Fruit fly (Drosophila melanogaster): ENCODE measurements around the gene Hakai.

Gene Hakai

DNA sequence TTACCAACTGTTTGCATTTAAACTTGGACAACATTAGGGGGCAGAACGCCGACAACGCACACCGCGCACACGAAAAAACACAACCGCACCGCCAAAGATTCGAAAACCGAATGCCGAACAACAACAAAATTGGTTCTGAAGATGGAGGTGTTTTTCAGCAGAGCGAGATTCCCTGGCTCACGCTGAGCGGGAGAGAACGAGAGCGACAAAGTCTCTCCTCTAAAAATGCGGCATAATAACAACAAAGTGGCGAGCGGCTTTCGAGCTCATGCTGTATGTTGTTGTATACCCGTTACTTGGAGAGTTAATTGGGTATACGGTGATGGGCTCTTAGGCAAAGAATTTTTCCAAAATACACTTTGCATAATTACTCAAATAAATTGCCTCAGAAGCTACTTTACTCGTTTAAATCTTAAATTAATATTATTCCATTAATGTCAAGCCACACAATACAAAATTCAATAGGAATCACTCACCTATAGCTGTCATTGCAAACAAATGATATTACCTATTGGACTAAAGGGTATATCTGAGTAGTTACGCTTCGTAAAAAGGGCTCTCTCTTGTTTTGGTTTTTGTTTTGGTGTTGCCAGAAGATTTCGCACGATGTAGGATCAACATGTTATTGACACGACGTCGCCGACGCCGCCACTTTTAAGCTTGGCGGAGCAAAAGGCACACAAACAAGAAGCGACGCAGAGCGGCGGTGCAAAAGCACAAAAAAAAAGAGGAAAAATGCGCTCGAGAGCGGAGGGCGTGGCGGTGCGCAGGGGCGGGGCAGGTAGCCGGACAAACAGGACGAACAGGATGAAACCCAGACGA is 9.6 kb downstream of the Hakai start (continued):
- peak; percentile 72 for TF ChIP-seq Ets65A (GFP tag)
- peak; percentile 26 for TF ChIP-seq CG4617 (GFP tag; optimal IDR thresholded peaks at IDR 0.05; ENCODE audit: borderline replicate concordance)
- peak; percentile 76 for TF ChIP-seq cwo (GFP tag; optimal IDR thresholded peaks at IDR 0.05)
- no peak for TF ChIP-seq HmgD (GFP tag; optimal IDR thresholded peaks at IDR 0.05)
- peak; percentile 27 for TF ChIP-seq CG33557 (GFP tag; optimal IDR thresholded peaks at IDR 0.05)
- TF ChIP-seq CG17612 (GFP tag; IDR thresholded peaks at IDR 0.05) = peak; percentile 31; the same call in 1 of the 2 replicates
- TF ChIP-seq Lpt (GFP tag; optimal IDR thresholded peaks at IDR 0.05) = no peak
- TF ChIP-seq CG2889 (GFP tag; IDR thresholded peaks at IDR 0.05) = no peak
- no peak for TF ChIP-seq ac (GFP tag; optimal IDR thresholded peaks at IDR 0.05)
- TF ChIP-seq CkIIα-i1 (GFP tag; IDR thresholded peaks at IDR 0.05) = no peak
- no peak for TF ChIP-seq CG3163 (GFP tag; optimal IDR thresholded peaks at IDR 0.05)
- TF ChIP-seq TFAM (GFP tag; optimal IDR thresholded peaks at IDR 0.05) = no peak
- TF ChIP-seq Dref (GFP tag; IDR thresholded peaks at IDR 0.05) = no peak
- no peak for TF ChIP-seq D (optimal IDR thresholded peaks at IDR 0.05)
- TF ChIP-seq D (GFP tag; optimal IDR thresholded peaks at IDR 0.05) = peak; percentile 44
- TF ChIP-seq gsb (GFP tag; IDR thresholded peaks at IDR 0.05) = no peak
- peak; percentile 81 for TF ChIP-seq lab (GFP tag; optimal IDR thresholded peaks at IDR 0.05)
- TF ChIP-seq Eip74EF (GFP tag; optimal IDR thresholded peaks at IDR 0.05) = peak in 1 of 2 experiments; percentile 66
- no peak for TF ChIP-seq tll (GFP tag; optimal IDR thresholded peaks at IDR 0.05)
- TF ChIP-seq cato (GFP tag; optimal IDR thresholded peaks at IDR 0.05; ENCODE audit: borderline replicate concordance) = no peak
- no peak for TF ChIP-seq Six4 (GFP tag; optimal IDR thresholded peaks at IDR 0.05)
- no peak for TF ChIP-seq sc (optimal IDR thresholded peaks at IDR 0.05)
- no peak for TF ChIP-seq sc (GFP tag; optimal IDR thresholded peaks at IDR 0.05)
- TF ChIP-seq CG34224 (GFP tag; IDR thresholded peaks at IDR 0.05; ENCODE audit: partially characterized antibody) = no peak; the same call in 2 of the 3 replicates
- TF ChIP-seq vfl (GFP tag; optimal IDR thresholded peaks at IDR 0.05) = peak; percentile 50
- no peak for TF ChIP-seq kni (GFP tag; optimal IDR thresholded peaks at IDR 0.05)
- TF ChIP-seq Atf-2 (GFP tag; optimal IDR thresholded peaks at IDR 0.05) = peak; percentile 37
- TF ChIP-seq Fer3 (tag; optimal IDR thresholded peaks at IDR 0.05) = peak; percentile 66

DNA sequence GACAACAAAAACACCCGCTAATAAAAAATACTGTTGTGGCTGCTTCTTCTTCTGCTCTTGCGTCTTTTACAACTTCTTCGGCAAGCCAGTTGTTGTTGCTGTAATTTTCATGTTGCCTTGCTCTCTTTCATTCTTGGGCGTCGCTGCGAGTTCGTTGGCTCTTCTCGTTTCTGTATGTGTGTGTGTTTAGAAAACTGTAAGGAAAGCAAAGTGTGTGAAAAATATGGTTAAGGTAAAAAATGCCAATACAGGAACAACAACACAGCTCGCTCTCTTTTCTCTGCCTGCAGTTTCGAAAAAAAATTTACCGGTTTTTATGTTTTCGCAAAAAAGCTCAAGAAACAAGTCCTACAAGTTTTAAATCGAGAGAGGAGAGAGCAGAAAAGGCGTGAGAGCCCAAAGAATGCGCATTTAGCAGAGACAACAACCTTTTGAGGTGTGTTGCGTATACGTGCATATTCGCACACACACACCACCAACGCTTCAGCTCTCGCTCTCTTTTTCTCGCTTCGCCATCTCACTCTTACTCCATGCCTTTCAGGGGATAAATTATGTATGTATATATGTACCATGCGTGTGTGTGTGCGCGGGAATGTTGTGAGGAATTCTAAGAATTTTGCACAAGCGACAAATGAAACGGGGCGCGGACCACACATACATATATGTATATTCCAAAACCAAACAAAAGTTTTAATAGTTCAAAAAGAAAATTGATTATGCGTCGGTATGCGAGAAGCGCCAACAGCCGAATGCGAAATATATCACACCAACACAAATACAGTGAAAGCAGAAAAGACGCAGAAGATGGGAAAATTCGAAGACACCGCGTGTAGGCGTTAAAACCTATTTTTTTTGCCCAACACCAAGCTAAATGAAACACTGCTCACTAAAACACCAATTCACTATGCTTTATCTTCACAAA is 10.4 kb downstream of the Hakai start:
- TF ChIP-seq Med (GFP tag) (peak; percentile 83), Ets65A (GFP tag) (peak; percentile 55), CG15479 (GFP tag; optimal IDR thresholded peaks at IDR 0.05) (peak; percentile 94), sna (GFP tag; IDR thresholded peaks at IDR 0.05; ENCODE audit: partially characterized antibody) (0 out of 2 replicates have a peak, but pooled peaks have one; percentile 37), ewg (GFP tag; optimal IDR thresholded peaks at IDR 0.05) (peak; percentile 74), CG10321 (GFP tag; IDR thresholded peaks at IDR 0.05) (peak; percentile 27; the same call in 1 of the 2 replicates), Nf-YA (GFP tag; IDR thresholded peaks at IDR 0.05) (no peak), Xrp1 (GFP tag; IDR thresholded peaks at IDR 0.05) (peak; percentile 6; the same call in 1 of the 2 replicates), Sin3A (optimal IDR thresholded peaks at IDR 0.05) (peak; percentile 19), lola (GFP tag; optimal IDR thresholded peaks at IDR 0.05) (peak in 1 of 3 experiments; percentile 66), CG34422 (GFP tag; IDR thresholded peaks at IDR 0.05) (peak; percentile 38; the same call in 1 of the 3 replicates), Mes4 (GFP tag; optimal IDR thresholded peaks at IDR 0.05) (no peak), CG4360 (GFP tag; IDR thresholded peaks at IDR 0.05) (peak; percentile 94), fd64A (GFP tag; optimal IDR thresholded peaks at IDR 0.05) (no peak), yki (optimal IDR thresholded peaks at IDR 0.05) (peak; percentile 46), Drgx (GFP tag; IDR thresholded peaks at IDR 0.05) (0 out of 2 replicates have a peak, but pooled peaks have one; percentile 43), sens (GFP tag) (peak; percentile 36), mam (GFP tag; optimal IDR thresholded peaks at IDR 0.05) (no peak), CG3163 (GFP tag; optimal IDR thresholded peaks at IDR 0.05) (peak; percentile 45), CG1603 (tag; optimal IDR thresholded peaks at IDR 0.05) (peak; percentile 9), abd-A (tag; optimal IDR thresholded peaks at IDR 0.05) (peak; percentile 34), cg (GFP tag; optimal IDR thresholded peaks at IDR 0.05) (peak; percentile 98)

Measured in whole organism, embryonic.